Fruit fly (Drosophila melanogaster) whole organism, prepupa: ENCODE measurements around the gene CG33177.

ENCODE experiments used
- Blimp-1 ChIP-seq: fragments of 200-800 bp; sonication (Bioruptor generic); optimal IDR thresholded peaks from 3 replicates; lab custom pipeline; 2017; ENCODE audit warnings: missing biosample characterization, missing genetic modification characterization, mild to moderate bottlenecking, moderate library complexity, missing genetic modification reagents
- CG10631 ChIP-seq: fragments of 200-800 bp; sonication (Bioruptor generic); optimal IDR thresholded peaks from 2 replicates; lab custom pipeline; 2016; ENCODE audit warnings: missing biosample characterization, missing genetic modification characterization
- CG10669 ChIP-seq: fragments of 200-800 bp; sonication (Bioruptor generic); optimal IDR thresholded peaks from 3 replicates; lab custom pipeline; 2018; ENCODE audit warnings: missing biosample characterization, mild to moderate bottlenecking, missing genetic modification characterization, moderate library complexity
- CG11294 ChIP-seq: fragments of 200-800 bp; sonication (Bioruptor generic); IDR thresholded peaks from 2 replicates; pipeline ENCODE4 v1.3.6; 2022; ENCODE audit warnings: missing biosample characterization, missing genetic modification characterization
- CG11762 ChIP-seq: fragments of 200-800 bp; sonication (Bioruptor generic); optimal IDR thresholded peaks from 3 replicates; lab custom pipeline; 2016; ENCODE audit warnings: missing biosample characterization, missing genetic modification characterization; ENCODE audit not compliant: insufficient read depth
- CG11902 ChIP-seq: fragments of 200-800 bp; sonication (Bioruptor generic); optimal IDR thresholded peaks from 3 replicates; lab custom pipeline; 2016; ENCODE audit warnings: missing biosample characterization, missing genetic modification characterization
- CG15336 ChIP-seq: fragments of 200-800 bp; sonication (Bioruptor generic); IDR thresholded peaks from 2 replicates; pipeline ENCODE4 v1.3.6; 2022; ENCODE audit warnings: missing biosample characterization, missing genetic modification characterization
- CG31627 ChIP-seq: fragments of 200-800 bp; sonication (Bioruptor generic); optimal IDR thresholded peaks from 3 replicates; lab custom pipeline; 2016; ENCODE audit warnings: missing biosample characterization, missing genetic modification characterization
- CG32006 ChIP-seq: fragments of 200-800 bp; sonication (Bioruptor generic); optimal IDR thresholded peaks from 3 replicates; lab custom pipeline; 2017; ENCODE audit warnings: missing biosample characterization, mild to moderate bottlenecking, missing genetic modification characterization
- CG34406 ChIP-seq: fragments of 200-800 bp; sonication (Bioruptor generic); optimal IDR thresholded peaks from 3 replicates; lab custom pipeline; 2016; ENCODE audit warnings: missing biosample characterization, missing genetic modification characterization
- CG3919 ChIP-seq: fragments of 200-800 bp; sonication (Bioruptor generic); optimal IDR thresholded peaks from 3 replicates; lab custom pipeline; 2016; ENCODE audit warnings: missing biosample characterization, missing genetic modification characterization
- CG6163 ChIP-seq: fragments of 200-800 bp; sonication (Bioruptor generic); IDR thresholded peaks from 3 replicates; pipeline ENCODE4 v1.3.6; 2022; ENCODE audit warnings: missing biosample characterization, missing genetic modification characterization
- CG6276 ChIP-seq: fragments of 200-800 bp; sonication (Bioruptor generic); optimal IDR thresholded peaks from 2 replicates; lab custom pipeline; 2017; ENCODE audit warnings: missing biosample characterization, mild to moderate bottlenecking, missing genetic modification characterization
- CG6792 ChIP-seq: fragments of 200-800 bp; sonication (Bioruptor generic); optimal IDR thresholded peaks from 3 replicates; lab custom pipeline; 2016; ENCODE audit warnings: missing biosample characterization, missing genetic modification characterization
- CG6854 ChIP-seq: fragments of 200-800 bp; sonication (Bioruptor generic); optimal IDR thresholded peaks from 2 replicates; lab custom pipeline; 2017; ENCODE audit warnings: missing biosample characterization, mild to moderate bottlenecking, missing genetic modification characterization
- CG7368 ChIP-seq: fragments of 200-800 bp; sonication (Bioruptor generic); optimal IDR thresholded peaks from 3 replicates; lab custom pipeline; 2016; ENCODE audit warnings: missing biosample characterization, missing genetic modification characterization
- CG8119 ChIP-seq: fragments of 200-800 bp; sonication (Bioruptor generic); IDR thresholded peaks from 3 replicates; pipeline ENCODE4 v1.3.6; 2022; ENCODE audit warnings: missing biosample characterization, missing genetic modification characterization
- CG8319 ChIP-seq: fragments of 200-800 bp; sonication (Bioruptor generic); optimal IDR thresholded peaks from 3 replicates; lab custom pipeline; 2016; ENCODE audit warnings: missing biosample characterization, missing genetic modification characterization
- CG9139 ChIP-seq: fragments of 200-800 bp; sonication (Bioruptor generic); optimal IDR thresholded peaks from 3 replicates; lab custom pipeline; 2017; ENCODE audit warnings: missing biosample characterization, mild to moderate bottlenecking, missing genetic modification characterization
- Eip75B ChIP-seq: fragments of 200-800 bp; sonication (Bioruptor generic); optimal IDR thresholded peaks from 3 replicates; lab custom pipeline; 2016; ENCODE audit warnings: missing biosample characterization, missing genetic modification characterization
- Eip78C ChIP-seq: fragments of 200-800 bp; sonication (Bioruptor generic); peaks from one replicate; lab custom pipeline; 2016; ENCODE audit warnings: missing biosample characterization, missing genetic modification characterization
- Eip93F ChIP-seq: fragments of 200-800 bp; sonication (Bioruptor generic); optimal IDR thresholded peaks from 2 replicates; lab custom pipeline; 2016; ENCODE audit warnings: missing biosample characterization, mild to moderate bottlenecking, missing genetic modification characterization
- Ets96B ChIP-seq: fragments of 200-800 bp; optimal IDR thresholded peaks from 2 replicates; lab custom pipeline; 2019; ENCODE audit warnings: missing biosample characterization, mild to moderate bottlenecking, missing genetic modification characterization, moderate library complexity
- Gug ChIP-seq: fragments of 200-800 bp; sonication (Bioruptor generic); IDR thresholded peaks from 2 replicates; pipeline ENCODE4 v1.3.6; 2022; ENCODE audit warnings: missing biosample characterization, missing genetic modification characterization
- Hr38 ChIP-seq: sonication (Bioruptor generic); optimal IDR thresholded peaks from 2 replicates; lab custom pipeline; 2016; ENCODE audit warnings: missing biosample characterization, missing genetic modification characterization
- Hr39 ChIP-seq: fragments of 200-800 bp; sonication (Bioruptor generic); optimal IDR thresholded peaks from 2 replicates; lab custom pipeline; 2016; ENCODE audit warnings: missing biosample characterization, missing genetic modification characterization
- Lpt ChIP-seq: fragments of 200-800 bp; sonication (Bioruptor generic); optimal IDR thresholded peaks from 3 replicates; lab custom pipeline; 2016; ENCODE audit warnings: missing biosample characterization, missing genetic modification characterization
- Met ChIP-seq: fragments of 200-800 bp; sonication (Bioruptor generic); optimal IDR thresholded peaks from 3 replicates; lab custom pipeline; 2016; ENCODE audit warnings: missing biosample characterization, missing genetic modification characterization
- OdsH ChIP-seq: fragments of 200-800 bp; sonication (Bioruptor generic); optimal IDR thresholded peaks from 3 replicates; lab custom pipeline; 2016; ENCODE audit warnings: missing biosample characterization, missing genetic modification characterization
- Smox ChIP-seq: fragments of 200-800 bp; sonication (Bioruptor generic); optimal IDR thresholded peaks from 3 replicates; lab custom pipeline; 2016; ENCODE audit warnings: missing biosample characterization, missing genetic modification characterization
- Sox102F ChIP-seq: fragments of 200-800 bp; sonication (Bioruptor generic); optimal IDR thresholded peaks from 2 replicates; lab custom pipeline; 2016; ENCODE audit warnings: missing biosample characterization, mild to moderate bottlenecking, missing genetic modification characterization
- achi ChIP-seq: fragments of 200-800 bp; sonication (Bioruptor generic); optimal IDR thresholded peaks from 3 replicates; lab custom pipeline; 2016; ENCODE audit warnings: missing biosample characterization, missing genetic modification characterization
- acj6 ChIP-seq: fragments of 200-800 bp; sonication (Bioruptor generic); optimal IDR thresholded peaks from 3 replicates; lab custom pipeline; 2016; ENCODE audit warnings: missing biosample characterization, missing genetic modification characterization
- cyc ChIP-seq: fragments of 200-800 bp; sonication (Bioruptor generic); optimal IDR thresholded peaks from 3 replicates; lab custom pipeline; 2016; ENCODE audit warnings: missing biosample characterization, missing genetic modification characterization
- dac ChIP-seq: fragments of 200-800 bp; sonication (Bioruptor generic); optimal IDR thresholded peaks from 2 replicates; lab custom pipeline; 2017; ENCODE audit warnings: missing biosample characterization, mild to moderate bottlenecking, missing genetic modification characterization
- dsx ChIP-seq: fragments of 200-800 bp; optimal IDR thresholded peaks from 3 replicates; lab custom pipeline; 2019; ENCODE audit warnings: missing biosample characterization, mild to moderate bottlenecking, missing genetic modification characterization, moderate library complexity; ENCODE audit not compliant: poor library complexity, severe bottlenecking
- esn ChIP-seq: fragments of 200-800 bp; sonication (Bioruptor generic); optimal IDR thresholded peaks from 2 replicates; lab custom pipeline; 2016; ENCODE audit warnings: missing biosample characterization, mild to moderate bottlenecking, missing genetic modification characterization, moderate library complexity
- fd59A ChIP-seq: fragments of 200-800 bp; sonication (Bioruptor generic); optimal IDR thresholded peaks from 2 replicates; lab custom pipeline; 2017; ENCODE audit warnings: missing biosample characterization, mild to moderate bottlenecking, missing genetic modification characterization, missing genetic modification reagents
- fd85E ChIP-seq: fragments of 200-800 bp; sonication (Bioruptor generic); optimal IDR thresholded peaks from 3 replicates; lab custom pipeline; 2016; ENCODE audit warnings: missing biosample characterization, missing genetic modification characterization
- lz ChIP-seq: fragments of 200-800 bp; sonication (Bioruptor generic); optimal IDR thresholded peaks from 3 replicates; lab custom pipeline; 2016; ENCODE audit warnings: missing biosample characterization, missing genetic modification characterization
- net ChIP-seq: fragments of 200-800 bp; sonication (Bioruptor generic); optimal IDR thresholded peaks from 3 replicates; lab custom pipeline; 2016; ENCODE audit warnings: missing biosample characterization, missing genetic modification characterization
- pdm3 ChIP-seq: fragments of 200-800 bp; sonication (Bioruptor generic); optimal IDR thresholded peaks from 3 replicates; lab custom pipeline; 2016; ENCODE audit warnings: missing biosample characterization, missing genetic modification characterization
- salr ChIP-seq, 2 experiments: fragments of 200-800 bp; sonication (Bioruptor generic); optimal IDR thresholded peaks; 3 replicates each; lab custom pipeline; 2016 to 2018; ENCODE audit warnings: missing biosample characterization in 2 of 2, missing genetic modification characterization in 2 of 2, mild to moderate bottlenecking in 1 of 2
- ss ChIP-seq, 2 experiments: fragments of 200-800 bp; sonication (Bioruptor generic); optimal IDR thresholded peaks; 2 replicates in 1 of 2; 3 replicates in 1 of 2; lab custom pipeline; 2017 to 2018; ENCODE audit warnings: mild to moderate bottlenecking in 2 of 2, missing biosample characterization in 2 of 2, missing genetic modification characterization in 2 of 2, moderate library complexity in 1 of 2
- svp ChIP-seq: fragments of 200-800 bp; sonication (Bioruptor generic); peaks from one replicate; lab custom pipeline; 2016; ENCODE audit warnings: missing biosample characterization, missing genetic modification characterization
- topi ChIP-seq: fragments of 200-800 bp; sonication (Bioruptor generic); optimal IDR thresholded peaks from 3 replicates; lab custom pipeline; 2016; ENCODE audit warnings: missing biosample characterization, missing genetic modification characterization
- vri ChIP-seq: fragments of 200-800 bp; sonication (Bioruptor generic); optimal IDR thresholded peaks from 3 replicates; lab custom pipeline; 2016; ENCODE audit warnings: missing biosample characterization, mild to moderate bottlenecking, missing genetic modification characterization

The CG33177 gene

DNA sequence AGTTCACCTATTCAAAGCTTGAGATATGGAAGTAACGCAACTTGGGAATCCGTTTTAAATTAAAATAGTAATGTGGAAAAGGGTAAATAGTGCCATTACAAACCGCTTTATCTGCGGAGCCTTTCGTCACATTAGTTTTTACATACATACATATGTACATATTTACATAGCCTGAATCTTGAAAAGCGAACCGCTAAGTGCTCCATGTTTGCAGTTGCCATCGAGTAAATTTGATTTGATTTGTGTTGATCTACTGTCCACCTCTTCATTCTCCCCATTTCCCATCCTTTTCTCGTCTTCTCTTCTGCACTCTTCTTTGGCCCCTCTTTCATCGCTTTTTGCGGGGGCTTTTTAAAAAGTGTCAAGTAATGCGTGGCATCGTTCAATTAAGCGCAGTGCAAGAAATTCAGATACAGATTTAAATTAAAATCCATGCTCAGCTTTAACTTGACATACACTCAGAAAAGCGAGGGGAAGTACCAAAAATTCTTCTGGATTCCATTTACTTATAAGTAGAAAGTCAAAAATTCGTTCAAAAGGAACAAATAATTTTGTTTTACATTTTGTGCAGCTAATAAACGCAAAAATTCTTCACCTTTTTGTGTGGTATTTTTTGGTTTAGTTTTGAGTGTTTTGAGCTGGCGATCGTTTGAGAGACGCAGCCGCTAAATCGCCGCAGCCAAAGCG is 38.0 kb upstream of the CG33177 start (continued):
- TF ChIP-seq OdsH (GFP tag; lab: Kevin White, UChicago) (peak; percentile 82), Blimp-1 (GFP tag; lab: Kevin White, UChicago) (peak; percentile 12), CG31627 (GFP tag; lab: Kevin White, UChicago) (peak; percentile 82), pdm3 (GFP tag; lab: Kevin White, UChicago) (peak; percentile 86), achi (peak; percentile 77), esn (GFP tag; lab: Kevin White, UChicago) (peak; percentile 87), Met (GFP tag; lab: Kevin White, UChicago) (peak; percentile 82), dac (GFP tag; lab: Kevin White, UChicago) (peak; percentile 50), CG3919 (GFP tag; lab: Kevin White, UChicago) (peak; percentile 85), CG11902 (peak; percentile 60), cyc (GFP tag; lab: Kevin White, UChicago) (peak; percentile 84), lz (GFP tag; lab: Kevin White, UChicago) (peak; percentile 77), CG10669 (peak; percentile 67), salr (GFP tag; optimal IDR thresholded peaks at IDR 0.05; lab: Kevin White, UChicago) (peak; percentile 13 to 60), net (peak; percentile 82), CG6854 (GFP tag; lab: Kevin White, UChicago) (no peak), CG7368 (GFP tag; lab: Kevin White, UChicago) (peak; percentile 70)

dm6 chrX:15043700-15044225 is 37.4 kb upstream of the CG33177 start, which contains the start of gene CG5541:
CG5541 (plus strand) TSS chrX:15044123.
- TF ChIP-seq CG8119 (GFP tag; lab: Robert Waterston, UW) (no peak), CG32006 (GFP tag; lab: Kevin White, UChicago) (peak; percentile 2), Lpt (GFP tag; lab: Kevin White, UChicago) (no peak), fd85E (GFP tag; lab: Kevin White, UChicago) (no peak), Ets96B (tag; lab: Kevin White, UChicago) (no peak), pdm3 (GFP tag; lab: Kevin White, UChicago) (no peak), Sox102F (GFP tag; lab: Kevin White, UChicago) (peak; percentile 16), acj6 (GFP tag; lab: Kevin White, UChicago) (peak; percentile 14), Hr38 (no peak), Hr39 (GFP tag; lab: Kevin White, UChicago) (no peak), CG31627 (GFP tag; lab: Kevin White, UChicago) (no peak), Eip93F (GFP tag; lab: Kevin White, UChicago) (no peak), CG9139 (no peak), CG10631 (GFP tag; lab: Kevin White, UChicago) (no peak), svp (GFP tag; lab: Kevin White, UChicago) (peak; percentile 85), achi (peak; percentile 6), CG7368 (GFP tag; lab: Kevin White, UChicago) (no peak), dac (GFP tag; lab: Kevin White, UChicago) (no peak), Eip78C (peak; percentile 84), topi (peak; percentile 44), Eip75B (GFP tag; lab: Kevin White, UChicago) (peak; percentile 31), CG8319 (GFP tag; lab: Kevin White, UChicago) (no peak), Met (GFP tag; lab: Kevin White, UChicago) (peak; percentile 48), Gug (GFP tag; lab: Robert Waterston, UW) (no peak), Smox (peak; percentile 31), CG11762 (no peak), CG3919 (GFP tag; lab: Kevin White, UChicago) (peak; percentile 20), vri (GFP tag; lab: Kevin White, UChicago) (peak; percentile 11), ss (GFP tag; optimal IDR thresholded peaks at IDR 0.05; lab: Kevin White, UChicago) (peak; percentile 45 to 53), fd59A (peak; percentile 45), esn (GFP tag; lab: Kevin White, UChicago) (peak; percentile 48), CG6792 (GFP tag; lab: Kevin White, UChicago) (peak; percentile 1), CG15336 (no peak), CG34406 (GFP tag; lab: Kevin White, UChicago) (peak; percentile 3), CG6276 (GFP tag; lab: Kevin White, UChicago) (no peak), CG11294 (GFP tag; lab: Robert Waterston, UW) (no peak), dsx (GFP tag; lab: Kevin White, UChicago) (peak; percentile 18), lz (GFP tag; lab: Kevin White, UChicago) (no peak), CG6163 (GFP tag; lab: Robert Waterston, UW) (peak; percentile 35; the same call in 1 of the 3 replicates)
